Fruit fly (Drosophila melanogaster): ENCODE measurements around the gene Dic2.
A peak's percentile ranks its signal among the peaks of the same experiment; 100 is the strongest.

Dic2 gene

DNA sequence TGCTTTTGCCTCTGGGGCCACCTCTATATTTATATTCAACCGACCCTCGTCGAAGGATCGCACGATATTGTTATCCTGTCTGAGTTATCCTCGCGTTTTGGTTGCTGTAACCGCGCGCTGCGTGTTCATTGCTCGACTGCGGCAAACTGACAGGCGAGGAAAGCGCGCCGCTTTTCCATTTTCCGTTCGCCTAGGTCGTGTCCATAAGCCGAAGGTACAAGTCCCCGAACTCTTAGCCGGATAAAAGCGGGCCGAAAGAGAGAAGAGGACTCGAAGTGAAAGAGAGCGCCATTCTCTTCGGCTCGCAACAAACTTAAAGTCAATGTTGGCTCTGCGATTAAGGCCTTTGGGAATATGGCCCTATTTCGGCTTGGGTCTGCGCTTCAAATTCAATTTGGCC, 16.8 kb downstream of the Dic2 start, which contains the start of gene Gfrl:
Gene Gfrl, minus strand, starts transcription at position 148 of the 400 bp plus-strand sequence.
- TF ChIP-seq gl (tag; optimal IDR thresholded peaks at IDR 0.05) = no peak
- TF ChIP-seq CG8159 (tag; optimal IDR thresholded peaks at IDR 0.05) = no peak
- no peak for TF ChIP-seq CG13204 (GFP tag; optimal IDR thresholded peaks at IDR 0.05)
- no peak for TF ChIP-seq CG9948 (tag; optimal IDR thresholded peaks at IDR 0.05)
- TF ChIP-seq CG12605 (GFP tag; IDR thresholded peaks at IDR 0.05) = no peak
- TF ChIP-seq CG14655 (GFP tag; optimal IDR thresholded peaks at IDR 0.05) = no peak
- no peak for TF ChIP-seq CG4496 (GFP tag; IDR thresholded peaks at IDR 0.05)
- no peak for TF ChIP-seq CG8301 (tag; optimal IDR thresholded peaks at IDR 0.05)
- TF ChIP-seq Snoo (tag; optimal IDR thresholded peaks at IDR 0.05) = no peak
- TF ChIP-seq Ets98B (GFP tag; IDR thresholded peaks at IDR 0.05) = no peak
- no peak for TF ChIP-seq D1 (tag; optimal IDR thresholded peaks at IDR 0.05)
- no peak for TF ChIP-seq Pif1A (GFP tag; optimal IDR thresholded peaks at IDR 0.05)
- no peak for TF ChIP-seq fd96Ca (GFP tag; IDR thresholded peaks at IDR 0.05)

DNA sequence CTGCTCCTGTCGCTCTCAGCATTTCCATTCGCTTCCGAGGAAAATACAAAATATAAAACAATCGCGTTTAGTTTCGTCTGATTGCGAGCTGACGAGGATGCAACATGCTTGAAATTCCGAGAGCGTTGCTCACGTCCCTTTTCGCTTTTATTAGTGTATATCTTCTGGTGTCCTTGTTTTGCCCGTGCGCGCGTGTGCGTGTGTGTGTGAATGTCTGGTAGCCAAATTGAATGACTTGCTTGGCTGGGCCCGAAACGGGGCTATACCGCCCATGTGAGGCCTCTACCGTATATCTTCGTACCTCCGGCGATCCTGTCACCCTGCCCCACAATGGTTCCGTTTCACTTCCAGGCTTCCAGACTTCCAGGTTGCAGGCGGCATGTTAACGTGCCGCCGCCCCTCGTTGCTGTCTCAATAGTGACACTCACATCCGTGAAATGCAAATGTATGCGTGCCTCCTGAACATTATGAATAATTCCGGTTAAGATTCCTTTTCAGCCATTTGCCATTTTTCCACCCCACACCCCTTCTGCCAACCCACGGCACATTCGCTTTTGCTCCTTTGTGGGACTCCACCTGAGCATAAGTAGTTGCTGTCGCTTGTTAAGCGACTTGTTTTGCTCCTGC, 28.4 kb downstream of the Dic2 start:
- no peak for TF ChIP-seq CG17806 (tag; optimal IDR thresholded peaks at IDR 0.05)
- no peak for TF ChIP-seq CG13204 (GFP tag; optimal IDR thresholded peaks at IDR 0.05)
- TF ChIP-seq CG8159 (tag; optimal IDR thresholded peaks at IDR 0.05) = no peak
- TF ChIP-seq Snoo (tag; optimal IDR thresholded peaks at IDR 0.05) = no peak
- TF ChIP-seq CG8301 (tag; optimal IDR thresholded peaks at IDR 0.05) = no peak
- no peak for TF ChIP-seq CG14655 (GFP tag; optimal IDR thresholded peaks at IDR 0.05)
- no peak for TF ChIP-seq Pif1A (GFP tag; optimal IDR thresholded peaks at IDR 0.05)
- no peak for TF ChIP-seq CG34367 (tag; optimal IDR thresholded peaks at IDR 0.05)
- TF ChIP-seq CG32121 (GFP tag; IDR thresholded peaks at IDR 0.05) = no peak
- TF ChIP-seq gl (tag; optimal IDR thresholded peaks at IDR 0.05) = no peak
- TF ChIP-seq fd96Ca (GFP tag; IDR thresholded peaks at IDR 0.05) = no peak
- TF ChIP-seq CG10348 (GFP tag; IDR thresholded peaks at IDR 0.05) = no peak
- TF ChIP-seq CG12605 (GFP tag; IDR thresholded peaks at IDR 0.05) = no peak
- no peak for TF ChIP-seq rn (GFP tag; IDR thresholded peaks at IDR 0.05)
- TF ChIP-seq Ets98B (GFP tag; IDR thresholded peaks at IDR 0.05) = no peak

DNA sequence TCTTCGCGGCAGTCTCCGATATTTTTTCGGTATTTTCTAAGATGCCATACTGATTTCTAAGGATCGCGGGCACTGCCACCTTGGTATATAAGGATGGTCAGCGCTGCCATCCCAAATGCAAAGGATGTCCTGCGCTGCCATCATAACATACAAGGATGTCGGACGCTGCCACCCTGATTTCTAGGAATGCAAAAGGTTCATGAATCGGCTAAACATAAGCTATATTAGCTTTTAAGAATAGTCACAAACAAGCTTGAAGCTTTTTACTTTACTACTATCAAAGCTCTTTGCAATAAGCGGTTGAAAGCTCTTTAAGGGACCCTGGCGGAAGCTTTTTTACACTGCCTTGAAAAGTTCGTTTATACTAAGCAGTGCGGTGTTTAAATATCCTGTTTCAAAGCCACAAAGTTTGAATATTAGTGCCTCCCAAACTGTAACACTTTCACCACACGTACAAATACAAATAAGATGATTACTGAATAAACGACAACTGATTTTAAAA, 36.9 kb downstream of the Dic2 start:
- TF ChIP-seq CG4496 (GFP tag; IDR thresholded peaks at IDR 0.05) (0 out of 3 replicates have a peak, but pooled peaks have one; percentile 8), Snoo (tag; optimal IDR thresholded peaks at IDR 0.05) (no peak)
